Worm (Caenorhabditis elegans): Measurements from ENCODE around the gene let-653.

- no peak for TF ChIP-seq nhr-237 (tag; optimal IDR thresholded peaks at IDR 0.05)
- no peak for TF ChIP-seq unc-62 (GFP tag; optimal IDR thresholded peaks at IDR 0.05)
- no peak for TF ChIP-seq flh-1 (GFP tag; optimal IDR thresholded peaks at IDR 0.05)
- no peak for TF ChIP-seq elt-1 (tag; optimal IDR thresholded peaks at IDR 0.05; ENCODE audit: borderline replicate concordance, insufficient read depth)
- TF ChIP-seq unc-39 (tag; optimal IDR thresholded peaks at IDR 0.05), result no peak
- no peak for TF ChIP-seq nhr-12 (tag; optimal IDR thresholded peaks at IDR 0.05)
- TF ChIP-seq blmp-1 (tag; optimal IDR thresholded peaks at IDR 0.05), result no peak
- no peak for TF ChIP-seq tbx-8 (GFP tag; optimal IDR thresholded peaks at IDR 0.05)
- TF ChIP-seq lsy-2 (tag; optimal IDR thresholded peaks at IDR 0.05), result no peak
- TF ChIP-seq mls-2 (tag; optimal IDR thresholded peaks at IDR 0.05), result no peak
- no peak for TF ChIP-seq nhr-28 (tag; optimal IDR thresholded peaks at IDR 0.05)
- TF ChIP-seq unc-120 (tag; optimal IDR thresholded peaks at IDR 0.05; ENCODE audit: poor library complexity, severe bottlenecking), result no peak
Measured at ce11 chrIV:11851882-11852281, 33.5 kb upstream of the let-653 start, which contains the start of gene F38H4.5.
